Worm (Caenorhabditis elegans): ENCODE data around the gene Y82E9BR.22.
"Not testable (repeated sequence)": the region's sequence is repeated elsewhere in the genome, so short reads cannot be mapped to it uniquely, and the experiment has no call there.

Gene Y82E9BR.22

DNA sequence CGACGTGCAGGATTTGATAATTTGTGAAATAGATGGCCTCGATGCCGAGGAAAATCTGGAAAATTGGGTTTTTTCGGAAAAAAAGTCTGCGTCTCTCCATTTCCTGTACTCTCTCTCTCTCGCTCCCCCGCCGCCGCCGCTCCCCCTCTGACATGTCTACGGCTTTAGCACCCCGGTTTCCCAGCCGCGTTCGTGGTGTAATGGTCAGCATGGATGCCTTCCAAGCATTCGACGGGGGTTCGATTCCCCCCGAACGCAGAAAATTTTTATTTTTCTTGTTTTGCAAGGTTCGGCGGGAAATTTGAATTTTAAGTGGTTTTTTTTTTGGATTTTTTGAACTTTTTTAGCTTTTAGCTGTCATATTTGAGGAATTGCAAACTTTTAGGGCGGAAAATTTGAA is 15.3 kb upstream of the Y82E9BR.22 start (continued):
- TF ChIP-seq elt-2 (tag; optimal IDR thresholded peaks at IDR 0.05) (peak; percentile 32), unc-86 (tag; optimal IDR thresholded peaks at IDR 0.05) (peak; percentile 51), nhr-90 (tag; optimal IDR thresholded peaks at IDR 0.05; ENCODE audit: poor library complexity) (peak; percentile 60)

- TF ChIP-seq unc-130 (tag; optimal IDR thresholded peaks at IDR 0.05) (no peak), ceh-88 (GFP tag; IDR thresholded peaks at IDR 0.05) (no peak), Y116A8C.19 (tag; optimal IDR thresholded peaks at IDR 0.05; ENCODE audit: borderline replicate concordance) (no peak), lsy-2 (tag; optimal IDR thresholded peaks at IDR 0.05) (no peak), grh-1 (GFP tag; IDR thresholded peaks at IDR 0.05) (no peak), dpl-1 (GFP tag; optimal IDR thresholded peaks at IDR 0.05) (no peak)
Measured at ce11 chrIII:1421436-1421835, 12.4 kb upstream of the Y82E9BR.22 start.

DNA sequence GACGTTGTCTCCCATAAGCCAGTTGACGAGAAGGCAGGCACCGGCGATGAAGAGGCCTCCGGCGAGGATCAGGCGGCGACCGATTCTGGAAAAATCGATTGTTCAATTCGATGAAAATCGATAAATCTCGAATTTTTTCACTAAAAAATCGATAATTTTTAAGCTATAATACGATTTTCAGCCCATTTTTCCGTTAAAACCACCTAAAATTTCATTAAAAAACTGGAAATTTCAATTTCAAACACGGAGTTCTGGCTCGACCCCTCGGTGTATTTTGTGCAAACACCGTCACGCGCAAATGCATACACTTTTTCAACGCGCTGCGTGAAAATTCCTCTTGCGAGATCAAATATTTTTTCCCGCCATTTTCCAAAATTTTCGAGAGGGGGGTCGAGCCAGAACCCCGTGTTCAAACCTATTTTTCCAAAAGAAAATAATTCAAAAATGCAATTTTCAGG is 11.3 kb upstream of the Y82E9BR.22 start:
- peak in 1 of 2 experiments; percentile 12 for TF ChIP-seq efl-1 (optimal IDR thresholded peaks at IDR 0.05)
- TF ChIP-seq efl-1 (GFP tag; optimal IDR thresholded peaks at IDR 0.05 in 1 of 2), result not testable (repeated sequence)

DNA sequence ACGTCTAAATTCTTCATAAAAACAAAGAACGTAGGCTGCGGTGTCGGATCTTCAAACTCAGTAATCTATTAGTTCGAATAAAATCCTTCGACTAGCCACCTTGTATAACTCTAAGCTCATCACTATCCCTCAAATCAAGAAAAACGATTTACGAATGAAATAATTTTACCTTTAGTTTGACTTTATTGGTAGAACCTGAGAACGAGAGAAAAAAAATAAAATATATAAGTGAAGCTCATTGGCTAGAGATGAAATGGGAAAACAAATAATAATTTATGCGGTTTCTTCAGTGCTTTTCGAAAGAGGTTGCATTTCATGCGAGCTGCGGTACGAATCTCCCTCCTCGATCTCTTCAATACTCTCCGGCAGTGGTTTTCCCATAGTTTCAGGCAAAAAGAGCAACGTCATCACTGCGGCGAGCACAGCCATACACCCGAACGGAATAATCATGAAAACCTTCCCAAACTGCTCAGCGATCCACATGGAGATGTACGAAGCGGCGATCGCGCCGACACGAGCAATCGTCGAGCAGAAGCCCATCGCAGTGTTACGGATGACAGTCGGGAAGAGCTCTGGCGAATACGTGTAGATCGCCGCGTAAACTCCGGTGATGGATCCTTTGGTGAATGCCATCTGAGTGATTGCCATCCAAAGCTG is 10.8 kb upstream of the Y82E9BR.22 start:
- TF ChIP-seq mdl-1 (tag; optimal IDR thresholded peaks at IDR 0.05) (no peak), ceh-82 (tag; optimal IDR thresholded peaks at IDR 0.05) (peak in 1 of 3 experiments; percentile 11), fos-1 (tag; optimal IDR thresholded peaks at IDR 0.05) (peak; percentile 35), vab-15 (tag; optimal IDR thresholded peaks at IDR 0.05) (no peak), pax-3 (tag; optimal IDR thresholded peaks at IDR 0.05) (peak; percentile 76), alr-1 (tag; optimal IDR thresholded peaks at IDR 0.05; ENCODE audit: borderline replicate concordance) (no peak), tbx-2 (tag; optimal IDR thresholded peaks at IDR 0.05) (peak; percentile 25), C34B4.2 (tag; optimal IDR thresholded peaks at IDR 0.05) (no peak), efl-1 (optimal IDR thresholded peaks at IDR 0.05) (peak; percentile 10 to 13), efl-1 (GFP tag; optimal IDR thresholded peaks at IDR 0.05 in 1 of 2) (peak in 1 of 2 experiments; percentile 92), tlp-1 (tag; optimal IDR thresholded peaks at IDR 0.05) (no peak), unc-98 (GFP tag; IDR thresholded peaks at IDR 0.05) (no peak), ceh-88 (GFP tag; IDR thresholded peaks at IDR 0.05) (peak; percentile 49), nhr-77 (tag; optimal IDR thresholded peaks at IDR 0.05) (peak; percentile 25), snu-23 (GFP tag; optimal IDR thresholded peaks at IDR 0.05) (peak; percentile 66), hlh-17 (GFP tag; optimal IDR thresholded peaks at IDR 0.05; ENCODE audit: borderline replicate concordance) (no peak), swsn-7 (tag; optimal IDR thresholded peaks at IDR 0.05) (peak; percentile 64), fkh-8 (tag; optimal IDR thresholded peaks at IDR 0.05) (no peak), lin-13 (GFP tag; optimal IDR thresholded peaks at IDR 0.05) (peak; percentile 31), Y116A8C.19 (tag; optimal IDR thresholded peaks at IDR 0.05; ENCODE audit: borderline replicate concordance) (no peak), pag-3 (tag; optimal IDR thresholded peaks at IDR 0.05; ENCODE audit: borderline replicate concordance, insufficient read depth) (no peak), unc-86 (tag; optimal IDR thresholded peaks at IDR 0.05) (no peak), nhr-19 (GFP tag; conservative IDR thresholded peaks at IDR 0.05) (peak; percentile 63), ets-5 (GFP tag; IDR thresholded peaks at IDR 0.05) (no peak), ztf-4 (tag; optimal IDR thresholded peaks at IDR 0.05) (peak; percentile 85), nhr-84 (tag; optimal IDR thresholded peaks at IDR 0.05) (no peak), unc-30 (tag; optimal IDR thresholded peaks at IDR 0.05) (no peak), grh-1 (GFP tag; IDR thresholded peaks at IDR 0.05) (peak; percentile 48; the same call in 1 of the 2 replicates), fkh-4 (tag; optimal IDR thresholded peaks at IDR 0.05; ENCODE audit: borderline replicate concordance) (no peak), nhr-90 (tag; optimal IDR thresholded peaks at IDR 0.05; ENCODE audit: poor library complexity) (peak; percentile 86), nhr-85 (tag) (peak; percentile 68), xbp-1 (tag; optimal IDR thresholded peaks at IDR 0.05) (peak; percentile 33), sup-37 (GFP tag; optimal IDR thresholded peaks at IDR 0.05) (no peak), mef-2 (tag; optimal IDR thresholded peaks at IDR 0.05) (no peak), nhr-71 (tag; optimal IDR thresholded peaks at IDR 0.05) (peak; percentile 81), sptf-1 (tag; optimal IDR thresholded peaks at IDR 0.05) (no peak), elt-3 (tag; optimal IDR thresholded peaks at IDR 0.05) (peak in 2 of 6 experiments; percentile 6 to 15), egl-27 (tag; optimal IDR thresholded peaks at IDR 0.05) (no peak), lin-15B (tag; optimal IDR thresholded peaks at IDR 0.05) (no peak), lin-14 (GFP tag; optimal IDR thresholded peaks at IDR 0.05) (peak; percentile 36)
